Worm (Caenorhabditis elegans): Measurements from ENCODE around the gene Y75B12B.13.

ce11 chrV:15191971-15192370 lies 1.8 kb downstream of the Y75B12B.13 start:
- TF ChIP-seq tab-1 (GFP tag; IDR thresholded peaks at IDR 0.05) (no peak), flt-1 (GFP tag; IDR thresholded peaks at IDR 0.05) (no peak), klf-2 (GFP tag; conservative IDR thresholded peaks at IDR 0.05) (no peak), ref-1 (GFP tag; conservative IDR thresholded peaks at IDR 0.05) (no peak), ztf-23 (GFP tag; IDR thresholded peaks at IDR 0.05) (no peak), med-1 (GFP tag; optimal IDR thresholded peaks at IDR 0.05; ENCODE audit: insufficient read depth) (no peak), cog-1 (tag; optimal IDR thresholded peaks at IDR 0.05) (no peak)
